Worm (Caenorhabditis elegans) whole organism, late embryonic: Measurements from ENCODE around the gene W08A12.2.

Experiments
- C08G9.2 ChIP-seq: sonication (generic microtip); optimal IDR thresholded peaks from 2 replicates; lab custom pipeline; 2016; ENCODE audit warnings: mild to moderate bottlenecking, missing genetic modification characterization, moderate library complexity, missing compliant biosample characterization
- C38D4.7 ChIP-seq: fragments of 200-800 bp; sonication (Bioruptor generic); optimal IDR thresholded peaks from 2 replicates; lab custom pipeline; 2018; ENCODE audit warnings: mild to moderate bottlenecking, missing genetic modification characterization, moderate library complexity, missing compliant biosample characterization
- F13H6.1 ChIP-seq: sonication (generic microtip); optimal IDR thresholded peaks from 2 replicates; lab custom pipeline; 2016; ENCODE audit warnings: missing genetic modification characterization, missing compliant biosample characterization
- Y22D7AL.16 ChIP-seq: sonication (generic microtip); optimal IDR thresholded peaks from 2 replicates; lab custom pipeline; 2016; ENCODE audit warnings: missing genetic modification characterization, missing compliant biosample characterization
- ama-1 ChIP-seq: fragments of 150-350 bp; optimal IDR thresholded peaks from 2 replicates; lab custom pipeline; 2014
- ceh-18 ChIP-seq: sonication (generic microtip); optimal IDR thresholded peaks from 2 replicates; lab custom pipeline; 2016; ENCODE audit warnings: missing genetic modification characterization, missing compliant biosample characterization
- ceh-2 ChIP-seq: sonication (generic microtip); optimal IDR thresholded peaks from 2 replicates; lab custom pipeline; 2016; ENCODE audit warnings: missing genotype, missing genetic modification characterization, missing compliant biosample characterization
- ceh-22 ChIP-seq: sonication (generic microtip); optimal IDR thresholded peaks from 2 replicates; lab custom pipeline; 2017; ENCODE audit warnings: missing biosample characterization, missing genetic modification characterization
- ceh-30 ChIP-seq: fragments of 150-350 bp; optimal IDR thresholded peaks from 2 replicates; lab custom pipeline; 2014; ENCODE audit warnings: missing biosample characterization, missing genetic modification characterization
- ceh-31 ChIP-seq: sonication (generic microtip); optimal IDR thresholded peaks from 2 replicates; lab custom pipeline; 2016; ENCODE audit warnings: missing genetic modification characterization, missing compliant biosample characterization
- ceh-45 ChIP-seq: fragments of 200-800 bp; sonication (Bioruptor generic); IDR thresholded peaks from 2 replicates; pipeline ENCODE4 v1.3.6; 2022; ENCODE audit warnings: missing genetic modification reagents, missing genetic modification characterization, missing compliant biosample characterization
- dmd-4 ChIP-seq: sonication (generic microtip); optimal IDR thresholded peaks from 2 replicates; lab custom pipeline; 2016; ENCODE audit warnings: borderline replicate concordance, missing genetic modification characterization, missing compliant biosample characterization
- dve-1 ChIP-seq: sonication (generic microtip); optimal IDR thresholded peaks from 2 replicates; lab custom pipeline; 2017; ENCODE audit warnings: antibody characterized with exemption, mild to moderate bottlenecking, missing genetic modification characterization, missing compliant biosample characterization
- elt-2 ChIP-seq: sonication (generic microtip); optimal IDR thresholded peaks from 2 replicates; lab custom pipeline; 2016; ENCODE audit warnings: missing genetic modification reagents, missing genetic modification characterization, missing compliant biosample characterization
- ets-4 ChIP-seq: sonication (generic microtip); optimal IDR thresholded peaks from 2 replicates; lab custom pipeline; 2016; ENCODE audit warnings: missing genetic modification characterization, missing compliant biosample characterization
- eyg-1 ChIP-seq: sonication (generic microtip); optimal IDR thresholded peaks from 2 replicates; lab custom pipeline; 2016; ENCODE audit warnings: missing genotype, missing genetic modification characterization, missing compliant biosample characterization
- fax-1 ChIP-seq: sonication (generic microtip); optimal IDR thresholded peaks from 2 replicates; lab custom pipeline; 2016; ENCODE audit warnings: missing genotype, missing genetic modification characterization, missing compliant biosample characterization
- fkh-6 ChIP-seq: sonication (generic microtip); optimal IDR thresholded peaks from 2 replicates; lab custom pipeline; 2016; ENCODE audit warnings: missing genetic modification characterization, missing compliant biosample characterization
- hlh-13 ChIP-seq: fragments of 200-800 bp; sonication (Bioruptor generic); optimal IDR thresholded peaks from 2 replicates; lab custom pipeline; 2018; ENCODE audit warnings: mild to moderate bottlenecking, missing genetic modification characterization, missing compliant biosample characterization
- hlh-15 ChIP-seq: sonication (generic microtip); optimal IDR thresholded peaks from 2 replicates; lab custom pipeline; 2016; ENCODE audit warnings: missing genetic modification characterization, missing compliant biosample characterization
- hlh-30 ChIP-seq: sonication (generic microtip); optimal IDR thresholded peaks from 2 replicates; lab custom pipeline; 2017; ENCODE audit warnings: antibody characterized with exemption, missing genetic modification characterization, missing compliant biosample characterization; ENCODE audit not compliant: insufficient read depth
- hlh-8 ChIP-seq: sonication (generic microtip); optimal IDR thresholded peaks from 2 replicates; lab custom pipeline; 2016; ENCODE audit warnings: missing genotype, missing genetic modification characterization, missing compliant biosample characterization
- lin-11 ChIP-seq: fragments of 200-800 bp; sonication (Bioruptor generic); optimal IDR thresholded peaks from 2 replicates; lab custom pipeline; 2018; ENCODE audit warnings: mild to moderate bottlenecking, missing genetic modification characterization, missing compliant biosample characterization
- madf-2 ChIP-seq: sonication (generic microtip); optimal IDR thresholded peaks from 2 replicates; lab custom pipeline; 2017; ENCODE audit warnings: missing genetic modification characterization, missing compliant biosample characterization
- nfya-1 ChIP-seq: sonication (generic microtip); optimal IDR thresholded peaks from 2 replicates; lab custom pipeline; 2017; ENCODE audit warnings: missing genetic modification characterization, mild to moderate bottlenecking, missing compliant biosample characterization, antibody characterized with exemption, moderate library complexity
- nhr-232 ChIP-seq: sonication (generic microtip); optimal IDR thresholded peaks from 2 replicates; lab custom pipeline; 2016; ENCODE audit warnings: missing genetic modification characterization, missing compliant biosample characterization
- pag-3 ChIP-seq: sonication (generic microtip); optimal IDR thresholded peaks from 2 replicates; lab custom pipeline; 2016; ENCODE audit warnings: missing compliant biosample characterization, missing genetic modification characterization, borderline replicate concordance
- pat-9 ChIP-seq: fragments of 200-800 bp; sonication (Bioruptor generic); optimal IDR thresholded peaks from 2 replicates; lab custom pipeline; 2018; ENCODE audit warnings: mild to moderate bottlenecking, missing genetic modification characterization, moderate library complexity, missing compliant biosample characterization
- pha-2 ChIP-seq: sonication (generic microtip); optimal IDR thresholded peaks from 2 replicates; lab custom pipeline; 2017; ENCODE audit warnings: mild to moderate bottlenecking, missing genetic modification characterization, missing compliant biosample characterization
- pqm-1 ChIP-seq: sonication (generic microtip); optimal IDR thresholded peaks from 2 replicates; lab custom pipeline; 2016; ENCODE audit warnings: missing genetic modification characterization, missing compliant biosample characterization
- rnt-1 ChIP-seq: sonication (generic microtip); optimal IDR thresholded peaks from 2 replicates; lab custom pipeline; 2016; ENCODE audit warnings: missing genetic modification characterization, missing compliant biosample characterization
- sox-2 ChIP-seq: fragments of 200-800 bp; sonication (Bioruptor generic); IDR thresholded peaks from 2 replicates; pipeline ENCODE4 v1.3.6; 2022; ENCODE audit warnings: missing genetic modification reagents, missing genetic modification characterization, missing compliant biosample characterization
- sox-4 ChIP-seq: sonication (generic microtip); optimal IDR thresholded peaks from 2 replicates; lab custom pipeline; 2017; ENCODE audit warnings: mild to moderate bottlenecking, missing genetic modification characterization, inconsistent platforms, missing compliant biosample characterization
- tbx-7 ChIP-seq: sonication (generic microtip); optimal IDR thresholded peaks from 2 replicates; lab custom pipeline; 2016; ENCODE audit warnings: missing genotype, missing genetic modification characterization, missing compliant biosample characterization
- ttx-3 ChIP-seq: sonication (generic microtip); optimal IDR thresholded peaks from 2 replicates; lab custom pipeline; 2016; ENCODE audit warnings: missing genetic modification reagents, missing genetic modification characterization, missing compliant biosample characterization
- unc-3 ChIP-seq, 2 experiments: fragments of 200-800 bp in 1 of 2; sonication (Bioruptor generic) in 1 of 2; sonication (generic microtip) in 1 of 2; conservative IDR thresholded peaks in 1 of 2; optimal IDR thresholded peaks in 1 of 2; 2 replicates each; pipeline versions ENCODE4 v1.3.6 to Lab custom; 2016 to 2022; ENCODE audit warnings: missing compliant biosample characterization in 2 of 2, missing genetic modification characterization in 2 of 2, missing genetic modification reagents in 1 of 2
- unc-42 ChIP-seq: sonication (generic microtip); optimal IDR thresholded peaks from 2 replicates; lab custom pipeline; 2016; ENCODE audit warnings: missing genotype, missing genetic modification characterization, missing compliant biosample characterization
- unc-55 ChIP-seq: sonication (generic microtip); optimal IDR thresholded peaks from 2 replicates; lab custom pipeline; 2017; ENCODE audit warnings: missing biosample characterization, missing genetic modification reagents, missing genetic modification characterization
- zip-5 ChIP-seq: sonication (generic microtip); optimal IDR thresholded peaks from 2 replicates; lab custom pipeline; 2016; ENCODE audit warnings: missing genetic modification characterization, missing compliant biosample characterization

Gene W08A12.2

DNA sequence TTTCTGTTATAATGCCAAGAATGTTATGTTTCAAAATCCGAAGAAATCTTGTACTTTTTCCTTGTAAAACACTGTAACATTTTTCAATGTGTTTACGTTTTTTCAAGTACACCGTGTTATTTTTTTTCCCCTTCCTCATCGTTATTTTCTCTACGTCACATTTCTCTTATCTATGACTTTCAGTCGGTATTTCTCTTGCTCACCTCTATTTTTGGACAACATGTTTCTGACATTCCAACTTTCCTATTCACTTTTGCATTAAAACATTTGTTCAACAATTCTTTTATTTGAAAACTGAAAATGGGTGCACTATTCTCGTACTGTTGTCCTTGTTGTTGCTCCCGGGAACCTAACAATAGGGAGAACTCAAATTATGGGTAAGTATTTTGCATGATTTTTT, 12.6 kb downstream of the W08A12.2 start, which contains the start of gene pals-33:
pals-33 (plus strand) TSS at position 301 of the 400 bp plus-strand sequence.
- TF ChIP-seq dve-1 (tag; lab: Kevin White, UChicago) (no peak), hlh-8 (tag; lab: Kevin White, UChicago) (no peak), zip-5 (tag; lab: Kevin White, UChicago) (no peak), unc-42 (tag; lab: Kevin White, UChicago) (no peak), C38D4.7 (GFP tag; lab: Kevin White, UChicago) (no peak), ceh-2 (no peak), ceh-45 (GFP tag; lab: Robert Waterston, UW) (no peak), sox-4 (no peak), pqm-1 (tag; lab: Kevin White, UChicago) (no peak), tbx-7 (tag; lab: Kevin White, UChicago) (no peak), ama-1 (lab: Kevin White, UChicago) (no peak), F13H6.1 (tag; lab: Kevin White, UChicago) (no peak), ets-4 (no peak)

DNA sequence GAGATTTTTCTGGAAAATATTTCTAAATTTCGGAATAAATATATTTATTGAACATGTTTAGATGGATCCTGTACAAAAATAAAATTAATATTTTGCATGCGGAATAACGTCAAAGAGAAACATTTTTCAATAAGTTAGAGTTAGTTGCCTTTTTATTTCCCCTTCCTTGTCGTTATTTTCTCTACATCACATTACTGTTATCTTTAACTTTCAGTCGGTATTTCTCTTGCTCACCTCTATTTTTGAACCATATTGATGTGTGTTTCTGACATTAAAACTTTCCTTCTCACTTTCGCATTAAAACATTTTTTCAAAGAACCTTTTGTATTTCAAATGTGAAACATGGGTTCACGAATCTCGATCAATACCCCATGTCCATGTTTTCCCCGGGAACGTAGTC, 15.2 kb downstream of the W08A12.2 start, which contains the start of gene Y39H10B.3:
Y39H10B.3 (plus strand) TSS at position 301 of the 400 bp plus-strand sequence.
- TF ChIP-seq unc-55 (GFP tag; lab: Kevin White, UChicago) (no peak), eyg-1 (tag; lab: Kevin White, UChicago) (no peak), madf-2 (tag; lab: Kevin White, UChicago) (no peak), C08G9.2 (tag; lab: Kevin White, UChicago) (no peak), ttx-3 (tag; lab: Kevin White, UChicago) (no peak), nhr-232 (tag; lab: Kevin White, UChicago) (no peak), Y22D7AL.16 (tag; lab: Kevin White, UChicago) (no peak), ceh-30 (no peak), dve-1 (tag; lab: Kevin White, UChicago) (no peak), hlh-8 (tag; lab: Kevin White, UChicago) (no peak), C38D4.7 (GFP tag; lab: Kevin White, UChicago) (no peak), ceh-45 (GFP tag; lab: Robert Waterston, UW) (no peak)

DNA sequence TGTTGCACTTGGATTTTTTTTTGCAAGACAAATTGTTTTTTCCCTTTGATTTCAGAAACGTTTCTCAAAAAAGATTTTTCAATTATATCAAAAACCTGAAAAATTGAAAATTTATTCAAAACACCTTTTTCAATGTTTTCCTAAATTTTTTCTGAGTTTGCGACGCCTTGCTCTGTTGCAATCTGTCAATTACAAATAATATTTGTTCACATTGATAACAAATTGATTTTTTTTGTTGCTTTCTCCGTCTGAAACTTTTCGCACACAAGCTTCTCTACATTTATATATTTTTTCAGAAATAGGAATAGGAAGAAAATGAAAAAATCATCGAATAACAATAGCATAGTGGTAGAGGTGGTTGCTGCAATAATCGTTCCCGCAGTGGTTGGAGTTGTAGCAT, 17.2 kb downstream of the W08A12.2 start, which contains the start of gene Y39H10B.2:
Y39H10B.2 (plus strand) TSS at position 301 of the 400 bp plus-strand sequence.
- TF ChIP-seq unc-55 (GFP tag; lab: Kevin White, UChicago), result no peak
- no peak for TF ChIP-seq ceh-22 (tag; lab: Kevin White, UChicago)
- no peak for TF ChIP-seq elt-2 (tag; lab: Kevin White, UChicago)
- TF ChIP-seq fax-1 (tag; lab: Kevin White, UChicago), result no peak
- no peak for TF ChIP-seq nfya-1 (tag; lab: Kevin White, UChicago)
- no peak for TF ChIP-seq nhr-232 (tag; lab: Kevin White, UChicago)
- TF ChIP-seq ama-1 (lab: Kevin White, UChicago), result no peak
- no peak for TF ChIP-seq Y22D7AL.16 (tag; lab: Kevin White, UChicago)
- no peak for TF ChIP-seq sox-2 (GFP tag; lab: Robert Waterston, UW)
- TF ChIP-seq ceh-31, result no peak
- no peak for TF ChIP-seq zip-5 (tag; lab: Kevin White, UChicago)
- TF ChIP-seq pag-3 (tag; lab: Kevin White, UChicago), result no peak
- TF ChIP-seq sox-4, result no peak
- no peak for TF ChIP-seq fkh-6
- no peak for TF ChIP-seq unc-3 (GFP tag; conservative IDR thresholded peaks at IDR 0.05; lab: Robert Waterston, UW)
- TF ChIP-seq unc-3 (tag; optimal IDR thresholded peaks at IDR 0.05; lab: Kevin White, UChicago), result no peak
- TF ChIP-seq, all 69 proteins: peak for 0

DNA sequence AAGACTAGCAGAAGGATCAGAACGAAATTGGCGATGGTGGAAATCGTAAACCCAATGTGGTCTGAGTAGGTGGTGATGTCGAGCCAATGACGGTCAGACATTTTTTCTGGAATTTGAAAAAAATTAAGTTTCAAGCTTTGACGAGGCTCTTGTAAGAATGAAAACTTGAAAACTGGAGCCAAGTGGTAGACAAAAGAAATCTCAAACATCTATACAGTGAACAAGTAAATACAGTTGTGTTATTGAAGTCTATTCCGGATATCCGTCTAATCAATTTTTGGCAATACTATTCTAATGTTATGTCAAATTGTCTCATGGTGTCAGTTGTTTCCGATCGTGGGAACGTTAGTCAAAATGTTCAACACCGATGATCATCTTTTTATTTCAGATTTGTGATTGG, 18.8 kb downstream of the W08A12.2 start, which contains the start of gene str-113:
str-113 (minus strand) TSS at position 101 of the 400 bp plus-strand sequence.
- no peak for TF ChIP-seq ceh-45 (GFP tag; lab: Robert Waterston, UW)
- no peak for TF ChIP-seq hlh-15
- TF ChIP-seq nfya-1 (tag; lab: Kevin White, UChicago), result no peak
- TF ChIP-seq rnt-1 (tag; lab: Kevin White, UChicago), result no peak

DNA sequence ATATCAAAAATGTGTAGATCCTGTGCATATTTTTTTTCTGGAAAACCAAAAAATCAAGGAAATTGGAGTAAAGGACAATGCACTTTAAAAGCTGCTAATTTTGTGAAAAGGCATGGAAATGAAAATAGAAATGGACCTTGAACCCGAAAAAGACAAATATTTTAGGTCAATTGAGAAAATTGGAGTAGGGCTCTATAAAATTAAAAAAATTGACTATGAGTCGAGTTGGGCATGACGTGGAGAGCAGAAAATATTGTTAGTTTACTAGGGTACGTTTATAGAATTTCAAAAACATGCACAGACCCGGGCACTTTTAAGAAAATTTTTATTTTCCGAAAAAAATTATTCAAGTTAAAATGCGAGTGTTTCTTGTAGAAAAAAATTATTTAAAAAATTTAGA, 26.2 kb downstream of the W08A12.2 start, which contains the start of gene acr-23:
acr-23 (minus strand) TSS at position 101 of the 400 bp plus-strand sequence.
- TF ChIP-seq lin-11 (tag; lab: Kevin White, UChicago), result no peak
- no peak for TF ChIP-seq eyg-1 (tag; lab: Kevin White, UChicago)
- TF ChIP-seq hlh-30, result no peak
- no peak for TF ChIP-seq pha-2 (tag; lab: Kevin White, UChicago)
- no peak for TF ChIP-seq pat-9 (tag; lab: Kevin White, UChicago)
- TF ChIP-seq ceh-18 (tag; lab: Kevin White, UChicago), result no peak
- no peak for TF ChIP-seq hlh-13 (GFP tag; lab: Kevin White, UChicago)
- no peak for TF ChIP-seq sox-4
- no peak for TF ChIP-seq madf-2 (tag; lab: Kevin White, UChicago)
- TF ChIP-seq dmd-4 (tag; lab: Kevin White, UChicago), result no peak
- no peak for TF ChIP-seq fkh-6
- no peak for TF ChIP-seq hlh-8 (tag; lab: Kevin White, UChicago)
- TF ChIP-seq, all 69 proteins: peak for 0
